Fruit fly (Drosophila melanogaster): ENCODE data around the gene CG14154.

CG14154 gene

dm6 chr3L:10648431-10648830 is 6.7 kb downstream of the CG14154 start:
- no peak for TF ChIP-seq psq (optimal IDR thresholded peaks at IDR 0.05)
- no peak for TF ChIP-seq h (optimal IDR thresholded peaks at IDR 0.05)
- TF ChIP-seq insv (optimal IDR thresholded peaks at IDR 0.05), result no peak
- no peak for TF ChIP-seq ttk (optimal IDR thresholded peaks at IDR 0.05)
- TF ChIP-seq Sin3A (optimal IDR thresholded peaks at IDR 0.05), result no peak
- TF ChIP-seq Myc (optimal IDR thresholded peaks at IDR 0.05), result no peak

dm6 chr3L:10651271-10651670 is 9.6 kb downstream of the CG14154 start:
- TF ChIP-seq h (optimal IDR thresholded peaks at IDR 0.05), result no peak
- TF ChIP-seq Sin3A (optimal IDR thresholded peaks at IDR 0.05), result no peak
- no peak for TF ChIP-seq psq (optimal IDR thresholded peaks at IDR 0.05)

- TF ChIP-seq ttk (optimal IDR thresholded peaks at IDR 0.05), result no peak
- TF ChIP-seq h (optimal IDR thresholded peaks at IDR 0.05), result no peak
- no peak for TF ChIP-seq Myc (optimal IDR thresholded peaks at IDR 0.05)
- no peak for TF ChIP-seq insv (optimal IDR thresholded peaks at IDR 0.05)
- TF ChIP-seq psq (optimal IDR thresholded peaks at IDR 0.05), result no peak
- no peak for TF ChIP-seq Sin3A (optimal IDR thresholded peaks at IDR 0.05)
These were observed 10.8 kb downstream of the CG14154 start for dm6 chr3L:10652487-10652886.

- no peak for TF ChIP-seq ttk (optimal IDR thresholded peaks at IDR 0.05)
- TF ChIP-seq psq (optimal IDR thresholded peaks at IDR 0.05), result no peak
- TF ChIP-seq h (optimal IDR thresholded peaks at IDR 0.05), result no peak
- TF ChIP-seq Myc (optimal IDR thresholded peaks at IDR 0.05), result no peak
- TF ChIP-seq Sin3A (optimal IDR thresholded peaks at IDR 0.05), result no peak
- TF ChIP-seq insv (optimal IDR thresholded peaks at IDR 0.05), result no peak
These were observed 12.8 kb downstream of the CG14154 start for dm6 chr3L:10654439-10654838.

- TF ChIP-seq ttk (optimal IDR thresholded peaks at IDR 0.05) (no peak), psq (optimal IDR thresholded peaks at IDR 0.05) (no peak), h (optimal IDR thresholded peaks at IDR 0.05) (no peak), Sin3A (optimal IDR thresholded peaks at IDR 0.05) (no peak), insv (optimal IDR thresholded peaks at IDR 0.05) (no peak), Myc (optimal IDR thresholded peaks at IDR 0.05) (no peak)
These were observed 14.9 kb downstream of the CG14154 start for dm6 chr3L:10656451-10657198.

- TF ChIP-seq h (optimal IDR thresholded peaks at IDR 0.05) (no peak), insv (optimal IDR thresholded peaks at IDR 0.05) (no peak), psq (optimal IDR thresholded peaks at IDR 0.05) (no peak)
These were observed 15.6 kb downstream of the CG14154 start for dm6 chr3L:10657311-10657710.

dm6 chr3L:10658362-10659127 is 16.9 kb downstream of the CG14154 start:
- TF ChIP-seq ttk (optimal IDR thresholded peaks at IDR 0.05), result no peak
- TF ChIP-seq Sin3A (optimal IDR thresholded peaks at IDR 0.05), result no peak
- no peak for TF ChIP-seq Myc (optimal IDR thresholded peaks at IDR 0.05)
- no peak for TF ChIP-seq insv (optimal IDR thresholded peaks at IDR 0.05)
- TF ChIP-seq h (optimal IDR thresholded peaks at IDR 0.05), result no peak
- TF ChIP-seq psq (optimal IDR thresholded peaks at IDR 0.05), result no peak

dm6 chr3L:10659524-10659923 is 17.8 kb downstream of the CG14154 start:
- no peak for TF ChIP-seq Sin3A (optimal IDR thresholded peaks at IDR 0.05)
- no peak for TF ChIP-seq Myc (optimal IDR thresholded peaks at IDR 0.05)
- TF ChIP-seq h (optimal IDR thresholded peaks at IDR 0.05), result no peak
- no peak for TF ChIP-seq insv (optimal IDR thresholded peaks at IDR 0.05)
- TF ChIP-seq ttk (optimal IDR thresholded peaks at IDR 0.05), result no peak
- TF ChIP-seq psq (optimal IDR thresholded peaks at IDR 0.05), result no peak

dm6 chr3L:10659993-10660743 is 18.5 kb downstream of the CG14154 start:
- TF ChIP-seq Sin3A (optimal IDR thresholded peaks at IDR 0.05) (no peak), h (optimal IDR thresholded peaks at IDR 0.05) (no peak), psq (optimal IDR thresholded peaks at IDR 0.05) (no peak), Myc (optimal IDR thresholded peaks at IDR 0.05) (no peak), insv (optimal IDR thresholded peaks at IDR 0.05) (no peak), ttk (optimal IDR thresholded peaks at IDR 0.05) (no peak)

- no peak for TF ChIP-seq psq (optimal IDR thresholded peaks at IDR 0.05)
These were observed 19.3 kb downstream of the CG14154 start, which contains the start of the genes CG32066 and CG8003 for dm6 chr3L:10660744-10661589. TSS of gene CG32066 (minus strand) at chr3L:10661013. TSS of gene CG8003 (plus strand) at chr3L:10661475.

dm6 chr3L:10663190-10663763 is 21.6 kb downstream of the CG14154 start, which contains the start of gene Adi1:
TSS of gene Adi1 (plus strand) at chr3L:10663376.
- TF ChIP-seq psq (optimal IDR thresholded peaks at IDR 0.05) (no peak), ttk (optimal IDR thresholded peaks at IDR 0.05) (no peak), Myc (optimal IDR thresholded peaks at IDR 0.05) (no peak), Sin3A (optimal IDR thresholded peaks at IDR 0.05) (no peak), h (optimal IDR thresholded peaks at IDR 0.05) (no peak)
